Fruit fly (Drosophila melanogaster): ENCODE results near the gene CG33003.

Gene CG33003

dm6 chr2L:4371516-4372136, 29.1 kb upstream of the CG33003 start (continued):
- TF ChIP-seq CG34224 (GFP tag; IDR thresholded peaks at IDR 0.05; ENCODE audit: partially characterized antibody), result no peak; the same call in 2 of the 3 replicates
- TF ChIP-seq CG2678 (tag; optimal IDR thresholded peaks at IDR 0.05), result peak; percentile 76
- no peak for TF ChIP-seq ERR (GFP tag; optimal IDR thresholded peaks at IDR 0.05)
- TF ChIP-seq da (GFP tag; optimal IDR thresholded peaks at IDR 0.05), result peak; percentile 6
- no peak for TF ChIP-seq dan (GFP tag; IDR thresholded peaks at IDR 0.05)
- TF ChIP-seq Abd-B (GFP tag; optimal IDR thresholded peaks at IDR 0.05), result no peak
- TF ChIP-seq wek (GFP tag; optimal IDR thresholded peaks at IDR 0.05), result peak; percentile 10
- peak; percentile 31; the same call in 1 of the 2 replicates for TF ChIP-seq sisA (GFP tag; IDR thresholded peaks at IDR 0.05)
- TF ChIP-seq zf30C (GFP tag; optimal IDR thresholded peaks at IDR 0.05), result no peak
- peak; percentile 82 for TF ChIP-seq trem (tag; optimal IDR thresholded peaks at IDR 0.05)
- TF ChIP-seq stwl (tag; optimal IDR thresholded peaks at IDR 0.05), result peak; percentile 15
- TF ChIP-seq Spps (tag; optimal IDR thresholded peaks at IDR 0.05), result peak; percentile 74
- TF ChIP-seq CG31441 (GFP tag; IDR thresholded peaks at IDR 0.05), result peak; percentile 88
- peak; percentile 5 for TF ChIP-seq mirr (GFP tag; optimal IDR thresholded peaks at IDR 0.05)
- peak; percentile 75 for TF ChIP-seq CG4424 (GFP tag; optimal IDR thresholded peaks at IDR 0.05)
- no peak for TF ChIP-seq CG17912 (GFP tag; optimal IDR thresholded peaks at IDR 0.05)
- no peak for TF ChIP-seq pzg (GFP tag; optimal IDR thresholded peaks at IDR 0.05)
- peak; percentile 60; the same call in 2 of the 3 replicates for TF ChIP-seq sr (GFP tag; IDR thresholded peaks at IDR 0.05)
- TF ChIP-seq so (GFP tag; IDR thresholded peaks at IDR 0.05), result no peak
- TF ChIP-seq ash1 (GFP tag; optimal IDR thresholded peaks at IDR 0.05), result peak; percentile 44
- TF ChIP-seq CG3995 (GFP tag; optimal IDR thresholded peaks at IDR 0.05), result no peak
- peak; percentile 33 for TF ChIP-seq CG18764 (GFP tag; optimal IDR thresholded peaks at IDR 0.05)
- TF ChIP-seq ab (GFP tag; optimal IDR thresholded peaks at IDR 0.05), result no peak
- no peak for TF ChIP-seq corto (GFP tag; optimal IDR thresholded peaks at IDR 0.05)
- TF ChIP-seq seq (GFP tag; IDR thresholded peaks at IDR 0.05), result peak; percentile 71
- no peak for TF ChIP-seq CG2120 (GFP tag; optimal IDR thresholded peaks at IDR 0.05)
- no peak for TF ChIP-seq CHES-1-like (GFP tag; optimal IDR thresholded peaks at IDR 0.05)
- TF ChIP-seq CG13287 (GFP tag; IDR thresholded peaks at IDR 0.05; ENCODE audit: partially characterized antibody), result peak; percentile 43; the same call in 1 of the 2 replicates
- TF ChIP-seq Blimp-1 (GFP tag; optimal IDR thresholded peaks at IDR 0.05), result peak; percentile 59
- no peak for TF ChIP-seq slp2 (GFP tag; optimal IDR thresholded peaks at IDR 0.05)
- TF ChIP-seq Kr (GFP tag; optimal IDR thresholded peaks at IDR 0.05), result peak; percentile 80
- no peak for TF ChIP-seq CG30431 (GFP tag; optimal IDR thresholded peaks at IDR 0.05)
- no peak for TF ChIP-seq CG4854 (GFP tag; optimal IDR thresholded peaks at IDR 0.05)
- TF ChIP-seq fru (optimal IDR thresholded peaks at IDR 0.05), result no peak
- peak; percentile 72 for TF ChIP-seq odd (GFP tag; optimal IDR thresholded peaks at IDR 0.05)
- TF ChIP-seq CG8290 (GFP tag; optimal IDR thresholded peaks at IDR 0.05), result peak; percentile 28
- TF ChIP-seq CG8290 (tag; optimal IDR thresholded peaks at IDR 0.05), result peak; percentile 11 to 57
- TF ChIP-seq CG17829 (tag; optimal IDR thresholded peaks at IDR 0.05), result peak; percentile 89
- TF ChIP-seq Ptx1 (GFP tag; IDR thresholded peaks at IDR 0.05), result peak; percentile 56
- no peak for TF ChIP-seq scrt (GFP tag; optimal IDR thresholded peaks at IDR 0.05)
- TF ChIP-seq CG15601 (tag; optimal IDR thresholded peaks at IDR 0.05), result peak; percentile 81
- TF ChIP-seq Ets65A (GFP tag), result peak; percentile 84
- no peak for TF ChIP-seq CG12299 (tag; optimal IDR thresholded peaks at IDR 0.05)
- TF ChIP-seq CG14860 (GFP tag; IDR thresholded peaks at IDR 0.05; ENCODE audit: partially characterized antibody), result no peak
- TF ChIP-seq Doc2 (GFP tag; IDR thresholded peaks at IDR 0.05), result no peak
- TF ChIP-seq Rfx (GFP tag; IDR thresholded peaks at IDR 0.05), result no peak
- TF ChIP-seq Mrtf (GFP tag; IDR thresholded peaks at IDR 0.05), result 0 out of 3 replicates have a peak, but pooled peaks have one; percentile 41
- TF ChIP-seq CG10431 (GFP tag; optimal IDR thresholded peaks at IDR 0.05), result peak; percentile 12
- TF ChIP-seq CkIIα-i1 (GFP tag; IDR thresholded peaks at IDR 0.05), result no peak
- TF ChIP-seq CG1647 (GFP tag; optimal IDR thresholded peaks at IDR 0.05), result no peak
- TF ChIP-seq Myb (GFP tag; optimal IDR thresholded peaks at IDR 0.05), result no peak
